Fruit fly (Drosophila melanogaster) whole organism, wandering third instar larva: ENCODE data around the gene CG33494.

Source experiments
- Abd-B ChIP-seq: fragments of >200 bp; optimal IDR thresholded peaks from 2 replicates; lab custom pipeline; 2017; ENCODE audit warnings: missing biosample characterization, missing genetic modification characterization
- CG32264 ChIP-seq: fragments of 200-800 bp; sonication (Bioruptor generic); optimal IDR thresholded peaks from 2 replicates; lab custom pipeline; 2016; ENCODE audit warnings: missing biosample characterization, missing genetic modification characterization
- CG9705 ChIP-seq: fragments of 200-800 bp; sonication (Bioruptor generic); optimal IDR thresholded peaks from 2 replicates; lab custom pipeline; 2018; ENCODE audit warnings: missing biosample characterization, mild to moderate bottlenecking, missing genetic modification characterization
- Dif ChIP-seq: fragments of 200-275, 200-300 bp; sonication (Bioruptor generic); optimal IDR thresholded peaks from 2 replicates; lab custom pipeline; 2018; ENCODE audit warnings: missing biosample characterization, missing genetic modification characterization; ENCODE audit not compliant: partially characterized antibody
- HLH106 ChIP-seq: fragments of 200-800 bp; optimal IDR thresholded peaks from 3 replicates; lab custom pipeline; 2019; ENCODE audit warnings: missing biosample characterization, mild to moderate bottlenecking, missing genetic modification characterization, moderate library complexity
- Hnf4 ChIP-seq: fragments of 200-800 bp; sonication (Bioruptor generic); optimal IDR thresholded peaks from 2 replicates; lab custom pipeline; 2016; ENCODE audit warnings: missing biosample characterization, mild to moderate bottlenecking, missing genetic modification characterization
- Hr83 ChIP-seq: fragments of 200-300 bp; sonication (Bioruptor generic); optimal IDR thresholded peaks from 2 replicates; lab custom pipeline; 2016; ENCODE audit warnings: missing biosample characterization, mild to moderate bottlenecking, missing genetic modification characterization, moderate library complexity; ENCODE audit not compliant: poor library complexity, severe bottlenecking
- Jra ChIP-seq: sonication (Bioruptor generic); optimal IDR thresholded peaks from 2 replicates; lab custom pipeline; 2016; ENCODE audit warnings: missing biosample characterization, missing genetic modification characterization
- Mio ChIP-seq: sonication (Bioruptor generic); optimal IDR thresholded peaks from 2 replicates; lab custom pipeline; 2016; ENCODE audit warnings: missing biosample characterization, missing genetic modification characterization
- Myc ChIP-seq: fragments of >200 bp; optimal IDR thresholded peaks from 2 replicates; lab custom pipeline; 2017
- N ChIP-seq: fragments of >200 bp; optimal IDR thresholded peaks from 2 replicates; lab custom pipeline; 2018; ENCODE audit warnings: missing biosample characterization, missing external identifiers, missing genetic modification characterization
- OdsH ChIP-seq: fragments of 200-800 bp; sonication (Bioruptor generic); optimal IDR thresholded peaks from 2 replicates; lab custom pipeline; 2016; ENCODE audit warnings: missing biosample characterization, mild to moderate bottlenecking, missing genetic modification characterization
- Rel ChIP-seq, 2 experiments: fragments of 200-800 bp; sonication (Bioruptor generic) in 1 of 2; optimal IDR thresholded peaks; 2 replicates in 1 of 2; 3 replicates in 1 of 2; lab custom pipeline; 2016 to 2019; ENCODE audit warnings: mild to moderate bottlenecking in 2 of 2, missing biosample characterization in 2 of 2, missing genetic modification characterization in 2 of 2, moderate library complexity in 1 of 2
- Sp1 ChIP-seq: fragments of 200-800 bp; sonication (Bioruptor generic); optimal IDR thresholded peaks from 3 replicates; lab custom pipeline; 2019; ENCODE audit warnings: missing biosample characterization, mild to moderate bottlenecking, missing genetic modification characterization, moderate library complexity
- Vsx2 ChIP-seq: fragments of 200-300, 225-300 bp; sonication (Bioruptor generic); optimal IDR thresholded peaks from 2 replicates; lab custom pipeline; 2018; ENCODE audit warnings: missing biosample characterization, missing genetic modification characterization; ENCODE audit not compliant: partially characterized antibody
- br ChIP-seq: fragments of 200-800 bp; sonication (Bioruptor generic); optimal IDR thresholded peaks from 2 replicates; lab custom pipeline; 2016; ENCODE audit warnings: missing biosample characterization, missing genetic modification characterization
- dl ChIP-seq, 2 experiments: fragments of 175-275, 200-275 bp in 1 of 2; fragments of 200-275 bp in 1 of 2; sonication (Bioruptor generic); optimal IDR thresholded peaks; lab custom pipeline; 2018; ENCODE audit warnings: mild to moderate bottlenecking in 2 of 2, missing biosample characterization in 2 of 2, missing genetic modification characterization in 2 of 2, moderate library complexity in 2 of 2; ENCODE audit not compliant: partially characterized antibody in 2 of 2, insufficient read depth in 1 of 2
- dmrt93B ChIP-seq: fragments of 200-800 bp; sonication (Bioruptor generic); optimal IDR thresholded peaks from 2 replicates; lab custom pipeline; 2018; ENCODE audit warnings: missing biosample characterization, mild to moderate bottlenecking, missing genetic modification characterization
- ey ChIP-seq: fragments of 200-800 bp; sonication (Bioruptor generic); optimal IDR thresholded peaks from 2 replicates; lab custom pipeline; 2016; ENCODE audit warnings: missing biosample characterization, missing genetic modification characterization
- foxo ChIP-seq, 2 experiments: fragments of 200-800 bp; sonication (Bioruptor generic); optimal IDR thresholded peaks; 2 replicates in 1 of 2; 3 replicates in 1 of 2; lab custom pipeline; 2016 to 2017; ENCODE audit warnings: missing biosample characterization in 2 of 2, missing genetic modification characterization in 2 of 2
- fru ChIP-seq: fragments of 200-800 bp; sonication (Bioruptor generic); optimal IDR thresholded peaks from 3 replicates; lab custom pipeline; 2016; ENCODE audit warnings: missing biosample characterization, mild to moderate bottlenecking, missing genetic modification characterization
- jim ChIP-seq: fragments of 175-275, 200-325 bp; sonication (Bioruptor generic); optimal IDR thresholded peaks from 2 replicates; lab custom pipeline; 2016; ENCODE audit warnings: missing biosample characterization, mild to moderate bottlenecking, missing genetic modification characterization
- lola ChIP-seq: fragments of >200 bp; optimal IDR thresholded peaks from 2 replicates; lab custom pipeline; 2017; ENCODE audit warnings: missing biosample characterization, missing genetic modification characterization
- pan ChIP-seq: fragments of >200 bp; optimal IDR thresholded peaks from 2 replicates; lab custom pipeline; 2017
- psq ChIP-seq: fragments of 200-800 bp; sonication (Bioruptor generic); optimal IDR thresholded peaks from 3 replicates; lab custom pipeline; 2017; ENCODE audit warnings: missing biosample characterization, mild to moderate bottlenecking, missing genetic modification characterization, moderate library complexity
- rgr ChIP-seq: fragments of 200-800 bp; sonication (Bioruptor generic); optimal IDR thresholded peaks from 3 replicates; lab custom pipeline; 2016; ENCODE audit warnings: missing biosample characterization, mild to moderate bottlenecking, missing genetic modification characterization
- sv ChIP-seq: fragments of 200-800 bp; sonication (Bioruptor generic); optimal IDR thresholded peaks from 3 replicates; lab custom pipeline; 2016; ENCODE audit warnings: missing biosample characterization, missing genetic modification characterization
- tai ChIP-seq: sonication (Bioruptor generic); optimal IDR thresholded peaks from 2 replicates; lab custom pipeline; 2016; ENCODE audit warnings: missing biosample characterization, missing genetic modification characterization
- usp ChIP-seq: fragments of >200 bp; optimal IDR thresholded peaks from 2 replicates; lab custom pipeline; 2017; ENCODE audit warnings: missing biosample characterization, missing genetic modification characterization

The CG33494 gene

DNA sequence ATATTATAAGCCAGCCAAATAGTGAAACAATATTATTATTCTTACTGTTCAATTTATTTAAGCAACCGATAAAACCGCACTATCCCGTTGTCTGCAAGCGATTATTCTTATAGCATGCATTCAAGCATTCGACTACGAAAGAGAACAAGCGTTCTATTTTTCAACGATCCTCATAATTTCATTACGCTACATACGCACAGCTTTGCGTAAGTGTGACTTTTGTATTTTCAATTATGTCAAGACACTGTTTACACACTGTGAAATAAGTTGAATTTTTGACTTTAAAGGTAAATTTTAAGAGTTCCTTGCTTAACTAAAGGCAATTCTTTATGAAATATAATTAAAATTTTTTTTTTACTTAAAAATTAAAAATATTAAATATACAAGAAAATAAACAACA lies at the start of gene CG33494:
Gene CG33494 (minus strand): TSS at position 90 of the 400 bp plus-strand sequence.
- TF ChIP-seq N (GFP tag; lab: Kevin White, UChicago) (peak; percentile 55), CG32264 (GFP tag; lab: Kevin White, UChicago) (no peak)

DNA sequence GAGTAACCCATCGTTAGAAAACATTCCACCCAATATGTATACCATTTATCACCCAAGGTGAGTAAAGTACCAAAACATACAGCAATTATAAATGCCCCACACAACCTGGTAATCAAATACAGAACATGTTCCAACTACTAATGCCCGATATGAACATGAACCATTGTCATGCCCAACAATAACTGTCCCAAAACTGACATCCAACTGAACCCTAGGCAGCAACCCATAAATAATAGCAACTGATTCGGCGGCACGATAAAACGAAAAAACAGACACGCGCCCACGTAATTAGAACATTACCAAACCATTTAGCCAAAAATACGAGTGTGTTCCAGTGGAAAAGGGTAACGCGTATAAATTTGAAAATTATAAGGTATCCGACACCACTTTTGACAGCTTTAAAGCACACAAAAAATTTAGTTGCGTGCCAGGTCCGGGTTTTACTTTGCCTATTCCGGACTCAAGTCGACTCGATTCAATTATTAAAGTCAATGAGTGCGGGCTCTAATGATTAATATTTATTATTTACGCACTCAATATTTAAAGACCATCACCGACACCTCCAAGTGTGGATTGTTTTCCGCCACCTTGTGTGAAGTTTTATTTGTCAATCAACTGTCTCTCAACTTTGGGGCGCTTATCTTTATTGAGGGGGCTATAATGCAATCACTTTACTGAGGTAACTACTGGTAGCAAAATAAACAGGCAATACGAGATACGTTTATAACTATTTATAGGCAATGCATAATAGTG lies 48.8 kb upstream of the CG33494 start:
- no peak for TF ChIP-seq fru (GFP tag; lab: Kevin White, UChicago)
- no peak for TF ChIP-seq ey
- no peak for TF ChIP-seq Dif (GFP tag; lab: Kevin White, UChicago)
- no peak for TF ChIP-seq lola
- no peak for TF ChIP-seq Jra (GFP tag; lab: Kevin White, UChicago)
- TF ChIP-seq dl (GFP tag; optimal IDR thresholded peaks at IDR 0.05; lab: Kevin White, UChicago; ENCODE audit: insufficient read depth in 1 of 2, partially characterized antibody in 2 of 2) = no peak
- TF ChIP-seq Abd-B (GFP tag; lab: Kevin White, UChicago) = no peak
- TF ChIP-seq psq (GFP tag; lab: Kevin White, UChicago) = no peak
- TF ChIP-seq Mio (GFP tag; lab: Kevin White, UChicago) = no peak

dm6 chr3R:25539132-25539531 lies 44.2 kb upstream of the CG33494 start:
- TF ChIP-seq pan = no peak
- no peak for TF ChIP-seq N (GFP tag; lab: Kevin White, UChicago)

- TF ChIP-seq Vsx2 (GFP tag; lab: Kevin White, UChicago) = no peak
- no peak for TF ChIP-seq Dif (GFP tag; lab: Kevin White, UChicago)
- no peak for TF ChIP-seq Myc (lab: Kevin White, UChicago)
- TF ChIP-seq sv (GFP tag; lab: Kevin White, UChicago) = no peak
- TF ChIP-seq rgr (GFP tag; lab: Kevin White, UChicago) = peak; percentile 4
- TF ChIP-seq N (GFP tag; lab: Kevin White, UChicago) = no peak
- TF ChIP-seq tai = no peak
- peak; percentile 34 for TF ChIP-seq Sp1 (GFP tag; lab: Kevin White, UChicago)
- no peak for TF ChIP-seq jim (GFP tag; lab: Kevin White, UChicago)
- TF ChIP-seq HLH106 = peak; percentile 46
- TF ChIP-seq Mio (GFP tag; lab: Kevin White, UChicago) = no peak
- TF ChIP-seq br = no peak
- TF ChIP-seq OdsH (GFP tag; lab: Kevin White, UChicago) = peak; percentile 36
- peak in 1 of 2 experiments; percentile 37 for TF ChIP-seq foxo (GFP tag; optimal IDR thresholded peaks at IDR 0.05; lab: Kevin White, UChicago)
- no peak for TF ChIP-seq fru (GFP tag; lab: Kevin White, UChicago)
- no peak for TF ChIP-seq lola
- no peak for TF ChIP-seq Rel (GFP tag; optimal IDR thresholded peaks at IDR 0.05; lab: Kevin White, UChicago)
- TF ChIP-seq Rel (tag; optimal IDR thresholded peaks at IDR 0.05; lab: Kevin White, UChicago) = no peak
- TF ChIP-seq usp = no peak
- TF ChIP-seq dl (GFP tag; optimal IDR thresholded peaks at IDR 0.05; lab: Kevin White, UChicago; ENCODE audit: insufficient read depth in 1 of 2, partially characterized antibody in 2 of 2) = no peak
- no peak for TF ChIP-seq Hr83 (GFP tag; lab: Kevin White, UChicago)
- TF ChIP-seq psq (GFP tag; lab: Kevin White, UChicago) = peak; percentile 41
- peak; percentile 16 for TF ChIP-seq dmrt93B
- TF ChIP-seq ey = no peak
- TF ChIP-seq CG9705 (GFP tag; lab: Kevin White, UChicago) = no peak
- peak; percentile 17 for TF ChIP-seq Hnf4 (GFP tag; lab: Kevin White, UChicago)
Observed at dm6 chr3R:25532406-25533225, 37.7 kb upstream of the CG33494 start.
